Fruit fly (Drosophila melanogaster): ENCODE results near the gene Cpr67B.

The Cpr67B gene

dm6 chr3L:9399855-9400254 lies 4.7 kb upstream of the Cpr67B start:
- TF ChIP-seq noc (tag; optimal IDR thresholded peaks at IDR 0.05), result no peak

- TF ChIP-seq noc (tag; optimal IDR thresholded peaks at IDR 0.05), result no peak
Observed at dm6 chr3L:9400697-9401353, 3.8 kb upstream of the Cpr67B start.

- TF ChIP-seq noc (tag; optimal IDR thresholded peaks at IDR 0.05), result no peak
Observed at dm6 chr3L:9401354-9402156, 3.0 kb upstream of the Cpr67B start.

dm6 chr3L:9402157-9402890 lies 2.3 kb upstream of the Cpr67B start, which contains the start of gene eIF4E1:
eIF4E1 (minus strand) TSS chr3L:9402460.
- TF ChIP-seq noc (tag; optimal IDR thresholded peaks at IDR 0.05), result no peak

- TF ChIP-seq noc (tag; optimal IDR thresholded peaks at IDR 0.05), result no peak
Observed at dm6 chr3L:9410030-9410589, 5.5 kb downstream of the Cpr67B start.

- TF ChIP-seq noc (tag; optimal IDR thresholded peaks at IDR 0.05), result peak; percentile 82
Observed at dm6 chr3L:9410754-9411423, 6.3 kb downstream of the Cpr67B start, which contains the start of the genes CG4022 and Cpsf5. CG4022 (minus strand) TSS chr3L:9410832. Cpsf5 (plus strand) TSS chr3L:9411038.

dm6 chr3L:9417288-9417687 lies 12.7 kb downstream of the Cpr67B start, which contains the start of gene CG3982:
CG3982 (minus strand) TSS chr3L:9417388.
- TF ChIP-seq noc (tag; optimal IDR thresholded peaks at IDR 0.05), result no peak

- no peak for TF ChIP-seq noc (tag; optimal IDR thresholded peaks at IDR 0.05)
Observed at dm6 chr3L:9419328-9419727, 14.7 kb downstream of the Cpr67B start.

- TF ChIP-seq noc (tag; optimal IDR thresholded peaks at IDR 0.05), result peak; percentile 26
Observed at dm6 chr3L:9420054-9420818, 15.6 kb downstream of the Cpr67B start.

- TF ChIP-seq noc (tag; optimal IDR thresholded peaks at IDR 0.05), result no peak
Observed at dm6 chr3L:9420819-9421130, 16.2 kb downstream of the Cpr67B start.

dm6 chr3L:9421621-9422020 lies 17.0 kb downstream of the Cpr67B start:
- TF ChIP-seq noc (tag; optimal IDR thresholded peaks at IDR 0.05), result no peak

- TF ChIP-seq noc (tag; optimal IDR thresholded peaks at IDR 0.05), result peak; percentile 15
Observed at dm6 chr3L:9422135-9422534, 17.5 kb downstream of the Cpr67B start.

dm6 chr3L:9422636-9423419 lies 18.2 kb downstream of the Cpr67B start, which contains the start of gene aay:
aay (plus strand) TSS chr3L:9423253.
- peak; percentile 97 for TF ChIP-seq noc (tag; optimal IDR thresholded peaks at IDR 0.05)

Measured in whole organism, larva.